Worm (Caenorhabditis elegans) whole organism, L3 larva: ENCODE data around the gene pqn-87.
"Not testable (repeated sequence)": the region's sequence is repeated elsewhere in the genome, so short reads cannot be mapped to it uniquely, and the experiment has no call there.

Experiments used
- ZK546.5 ChIP-seq: sonication (generic microtip); optimal IDR thresholded peaks from 2 replicates; lab custom pipeline; 2017; ENCODE audit warnings: missing biosample characterization, missing genetic modification characterization
- aly-2 ChIP-seq: fragments of 150-350 bp; optimal IDR thresholded peaks from 2 replicates; lab custom pipeline; 2014; ENCODE audit warnings: missing biosample characterization, missing genetic modification characterization
- ama-1 ChIP-seq: fragments of 150-350 bp; optimal IDR thresholded peaks from 2 replicates; lab custom pipeline; 2018
- ceh-16 ChIP-seq: sonication (generic microtip); optimal IDR thresholded peaks from 2 replicates; lab custom pipeline; 2017; ENCODE audit warnings: missing biosample characterization, missing genetic modification characterization
- ceh-28 ChIP-seq: fragments of 150-350 bp; optimal IDR thresholded peaks from 2 replicates; lab custom pipeline; 2014; ENCODE audit warnings: missing biosample characterization, missing genetic modification reagents, missing genetic modification characterization
- ceh-9 ChIP-seq: sonication (generic microtip); optimal IDR thresholded peaks from 2 replicates; lab custom pipeline; 2018; ENCODE audit warnings: missing biosample characterization, missing genetic modification characterization
- egl-27 ChIP-seq: sonication (generic microtip); optimal IDR thresholded peaks from 4 replicates; lab custom pipeline; 2017; ENCODE audit warnings: missing biosample characterization, missing genetic modification reagents, missing genetic modification characterization
- egl-5 ChIP-seq: fragments of 150-350 bp; optimal IDR thresholded peaks from 2 replicates; lab custom pipeline; 2017; ENCODE audit warnings: missing biosample characterization, missing genetic modification reagents, missing genetic modification characterization, inconsistent platforms
- elt-2 ChIP-seq: sonication (generic microtip); optimal IDR thresholded peaks from 2 replicates; lab custom pipeline; 2016; ENCODE audit warnings: missing genetic modification reagents, mild to moderate bottlenecking, missing genetic modification characterization, missing compliant biosample characterization
- elt-3 ChIP-seq, 3 experiments: fragments of 150-350 bp in 1 of 3; sonication (generic microtip) in 2 of 3; optimal IDR thresholded peaks; 2 replicates in 2 of 3; 4 replicates in 1 of 3; lab custom pipeline; 2014 to 2017; ENCODE audit warnings: missing biosample characterization in 3 of 3, missing genetic modification characterization in 3 of 3
- eor-1 ChIP-seq, 2 experiments: fragments of 150-350 bp; optimal IDR thresholded peaks; 2 replicates each; lab custom pipeline; 2014 to 2018; ENCODE audit warnings: missing biosample characterization in 2 of 2, missing genetic modification characterization in 2 of 2
- fkh-10 ChIP-seq: sonication (generic microtip); optimal IDR thresholded peaks from 2 replicates; lab custom pipeline; 2017; ENCODE audit warnings: missing biosample characterization, missing genetic modification reagents, missing genetic modification characterization
- fkh-2 ChIP-seq: fragments of 150-350 bp; optimal IDR thresholded peaks from 2 replicates; lab custom pipeline; 2014; ENCODE audit warnings: missing biosample characterization, missing genetic modification reagents, missing genetic modification characterization
- fos-1 ChIP-seq: fragments of 150-350 bp; optimal IDR thresholded peaks from 2 replicates; lab custom pipeline; 2014; ENCODE audit warnings: missing biosample characterization, missing genetic modification characterization
- hmg-11 ChIP-seq: sonication (generic microtip); optimal IDR thresholded peaks from 2 replicates; lab custom pipeline; 2016; ENCODE audit warnings: missing genetic modification characterization, missing compliant biosample characterization
- lin-15B ChIP-seq: fragments of 150-350 bp; optimal IDR thresholded peaks from 2 replicates; lab custom pipeline; 2014; ENCODE audit warnings: missing biosample characterization, missing genetic modification characterization
- lin-39 ChIP-seq: fragments of 150-350 bp; optimal IDR thresholded peaks from 2 replicates; lab custom pipeline; 2018; ENCODE audit warnings: missing biosample characterization, missing genetic modification reagents, missing genetic modification characterization
- lsy-12 ChIP-seq: sonication (generic microtip); optimal IDR thresholded peaks from 2 replicates; lab custom pipeline; 2016; ENCODE audit warnings: mild to moderate bottlenecking, missing genetic modification characterization, missing compliant biosample characterization
- mml-1 ChIP-seq: fragments of 150-350 bp; sonication (generic microtip); optimal IDR thresholded peaks from 3 replicates; lab custom pipeline; 2014; ENCODE audit warnings: missing biosample characterization, missing genetic modification characterization
- nfya-1 ChIP-seq: sonication (generic microtip); optimal IDR thresholded peaks from 2 replicates; lab custom pipeline; 2017; ENCODE audit warnings: missing genetic modification characterization, mild to moderate bottlenecking, missing compliant biosample characterization, antibody characterized with exemption, moderate library complexity; ENCODE audit not compliant: insufficient read depth
- nhr-11 ChIP-seq: fragments of 150-350 bp; optimal IDR thresholded peaks from 2 replicates; lab custom pipeline; 2014; ENCODE audit warnings: missing biosample characterization, missing genetic modification characterization
- nhr-237 ChIP-seq: fragments of 150-350 bp; optimal IDR thresholded peaks from 2 replicates; lab custom pipeline; 2014; ENCODE audit warnings: missing biosample characterization, missing genetic modification characterization
- nhr-28 ChIP-seq: fragments of 150-350 bp; optimal IDR thresholded peaks from 2 replicates; lab custom pipeline; 2014; ENCODE audit warnings: missing biosample characterization, missing genetic modification characterization
- nhr-67 ChIP-seq: fragments of 150-350 bp; optimal IDR thresholded peaks from 2 replicates; lab custom pipeline; 2014; ENCODE audit warnings: missing biosample characterization, missing genetic modification characterization
- nhr-76 ChIP-seq: fragments of 150-350 bp; sonication (generic microtip); optimal IDR thresholded peaks from 5 replicates; lab custom pipeline; 2014; ENCODE audit warnings: missing biosample characterization, missing genetic modification characterization
- nhr-77 ChIP-seq: fragments of 150-350 bp; optimal IDR thresholded peaks from 2 replicates; lab custom pipeline; 2014; ENCODE audit warnings: missing biosample characterization, missing genetic modification characterization
- pha-4 ChIP-seq: fragments of 150-350 bp; optimal IDR thresholded peaks from 2 replicates; lab custom pipeline; 2014; ENCODE audit warnings: missing biosample characterization, missing genetic modification reagents, missing genetic modification characterization
- sea-2 ChIP-seq: fragments of 150-350 bp; sonication (generic microtip); optimal IDR thresholded peaks from 4 replicates; lab custom pipeline; 2014; ENCODE audit warnings: missing biosample characterization, missing genetic modification reagents, missing genetic modification characterization
- snpc-4 ChIP-seq: fragments of 150-350 bp; optimal IDR thresholded peaks from 2 replicates; lab custom pipeline; 2014; ENCODE audit warnings: missing biosample characterization, missing genetic modification characterization
- tbx-2 ChIP-seq: sonication (generic microtip); optimal IDR thresholded peaks from 2 replicates; lab custom pipeline; 2016; ENCODE audit warnings: mild to moderate bottlenecking, missing genetic modification characterization, missing compliant biosample characterization
- unc-39 ChIP-seq: sonication (generic microtip); optimal IDR thresholded peaks from 4 replicates; lab custom pipeline; 2017; ENCODE audit warnings: missing biosample characterization, missing genetic modification characterization
- unc-62 ChIP-seq: fragments of 150-350 bp; sonication (generic microtip); optimal IDR thresholded peaks from 4 replicates; lab custom pipeline; 2014; ENCODE audit warnings: missing biosample characterization, missing genetic modification reagents, missing genetic modification characterization
- zag-1 ChIP-seq: fragments of 150-350 bp; optimal IDR thresholded peaks from 2 replicates; lab custom pipeline; 2014; ENCODE audit warnings: missing biosample characterization, missing genetic modification characterization
- ztf-11 ChIP-seq: fragments of 150-350 bp; optimal IDR thresholded peaks from 2 replicates; lab custom pipeline; 2014; ENCODE audit warnings: missing biosample characterization, missing genetic modification characterization

The pqn-87 gene

DNA sequence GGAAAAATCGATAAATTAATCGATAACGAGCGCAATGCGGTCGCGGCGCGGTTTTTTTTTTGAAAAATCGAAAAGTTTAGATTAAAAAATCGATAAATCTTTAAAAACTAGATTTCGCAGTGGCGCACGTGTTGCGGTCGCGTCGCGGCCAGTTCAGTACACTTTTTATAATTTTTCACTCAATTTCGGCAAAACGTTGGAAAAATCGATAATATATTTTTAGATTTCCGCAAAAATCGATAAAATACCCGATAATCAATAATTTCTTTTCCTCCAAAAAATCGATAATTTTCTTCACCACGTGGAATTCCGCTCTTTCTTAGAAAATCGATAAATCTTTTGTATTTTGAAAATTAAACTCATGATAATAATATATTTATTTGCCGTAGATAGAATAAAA is 48.4 kb downstream of the pqn-87 start:
- TF ChIP-seq ceh-28 (tag; lab: Kevin White, UChicago) (peak; percentile 94), unc-62 (no peak), nhr-11 (tag; lab: Kevin White, UChicago) (no peak)

DNA sequence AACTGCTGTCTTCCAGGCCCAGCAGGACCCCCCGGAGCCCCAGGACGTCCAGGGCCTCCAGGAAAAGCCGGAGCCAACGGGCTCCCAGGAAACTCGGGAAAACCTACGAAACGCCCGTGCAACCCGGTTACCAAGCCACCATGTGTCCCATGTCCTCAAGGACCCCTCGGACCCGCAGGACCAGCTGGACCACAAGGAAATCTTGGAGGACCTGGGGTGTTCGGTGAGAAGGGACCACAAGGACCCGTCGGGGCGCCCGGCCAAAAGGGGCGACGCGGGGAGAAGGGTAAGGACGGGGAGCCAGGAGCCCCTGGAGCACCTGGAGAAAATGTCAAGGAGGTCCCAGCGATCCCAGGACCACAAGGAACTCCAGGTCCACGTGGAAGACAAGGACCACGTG is 49.5 kb downstream of the pqn-87 start:
- TF ChIP-seq nfya-1 (tag; lab: Kevin White, UChicago) (no peak), pha-4 (tag; lab: Kevin White, UChicago) (no peak), ceh-16 (tag; lab: Kevin White, UChicago) (no peak), nhr-76 (no peak)

DNA sequence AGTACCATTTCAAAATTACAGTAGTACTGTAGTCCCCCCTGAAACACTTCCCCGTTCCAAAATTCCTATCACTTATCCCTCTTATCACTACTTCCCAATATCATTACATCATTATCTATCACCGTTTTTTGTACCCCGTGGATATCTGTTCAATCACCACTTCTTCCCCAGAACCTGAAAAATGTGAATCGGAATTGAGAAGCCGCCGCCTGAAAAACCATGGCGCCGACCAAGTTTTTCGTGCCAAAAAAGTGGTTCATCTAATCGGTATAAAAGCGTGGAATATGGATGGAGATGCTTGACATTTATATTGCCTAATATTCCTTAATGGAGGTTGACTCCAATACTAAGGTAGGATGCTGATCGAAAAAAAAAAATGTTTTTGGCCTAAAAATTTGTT is 52.6 kb downstream of the pqn-87 start, which contains the start of gene rol-1:
Gene rol-1, plus strand, starts transcription at position 301 of the 400 bp plus-strand sequence.
- TF ChIP-seq zag-1 (tag; lab: Kevin White, UChicago), result no peak
- no peak for TF ChIP-seq fkh-2 (tag; lab: Kevin White, UChicago)
- TF ChIP-seq tbx-2 (tag; lab: Kevin White, UChicago), result no peak
- no peak for TF ChIP-seq ama-1 (lab: Kevin White, UChicago)
- TF ChIP-seq nhr-67 (tag; lab: Kevin White, UChicago), result no peak
- TF ChIP-seq sea-2 (GFP tag; lab: Kevin White, UChicago), result no peak
- no peak for TF ChIP-seq pha-4 (tag; lab: Kevin White, UChicago)
- no peak for TF ChIP-seq aly-2 (tag; lab: Kevin White, UChicago)
- no peak for TF ChIP-seq fkh-10
- TF ChIP-seq nhr-28 (tag; lab: Kevin White, UChicago), result no peak
- no peak for TF ChIP-seq ztf-11 (tag; lab: Kevin White, UChicago)
- TF ChIP-seq unc-39, result no peak
- TF ChIP-seq unc-62, result no peak
- TF ChIP-seq ZK546.5 (tag; lab: Kevin White, UChicago), result no peak
- TF ChIP-seq lsy-12, result no peak
- TF ChIP-seq nfya-1 (tag; lab: Kevin White, UChicago), result no peak
- no peak for TF ChIP-seq egl-27 (tag; lab: Kevin White, UChicago)
- TF ChIP-seq nhr-237, result no peak
- TF ChIP-seq lin-39 (tag; lab: Kevin White, UChicago), result no peak
- no peak for TF ChIP-seq mml-1

DNA sequence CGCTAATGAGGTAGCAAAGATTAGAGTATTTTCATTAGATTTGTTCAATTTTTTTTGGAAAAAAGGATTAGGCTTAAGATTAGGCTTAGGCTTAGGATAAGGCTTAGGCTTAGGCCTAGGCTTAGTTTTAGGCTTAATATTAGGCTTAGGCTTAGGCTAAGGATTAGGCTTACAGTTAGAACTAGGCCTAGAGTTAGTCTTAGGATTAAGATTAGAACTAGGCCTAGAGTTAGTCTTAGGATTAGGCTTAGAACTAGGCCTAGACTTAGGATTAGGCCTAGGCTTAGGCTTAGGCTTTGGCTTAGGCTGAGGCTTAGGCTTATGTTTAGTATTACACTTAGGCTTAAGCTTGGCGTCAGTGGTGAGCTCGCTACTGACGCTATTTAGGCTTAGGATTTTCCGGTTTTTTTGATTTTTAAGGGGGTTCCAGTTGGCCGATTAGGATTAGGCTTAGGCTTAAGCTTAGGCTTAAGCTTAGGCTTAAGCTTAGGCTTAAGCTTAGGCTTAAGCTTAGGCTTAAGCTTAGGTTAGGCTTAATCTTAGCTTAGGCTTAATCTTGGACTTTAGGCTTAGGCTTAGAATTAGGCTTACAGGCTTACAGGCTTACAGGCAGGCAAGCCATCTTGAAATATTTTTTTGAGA is 55.3 kb downstream of the pqn-87 start:
- TF ChIP-seq unc-39 (no peak), ceh-9 (tag; lab: Kevin White, UChicago) (no peak), egl-5 (no peak), elt-3 (tag; optimal IDR thresholded peaks at IDR 0.05; lab: Kevin White, UChicago) (no peak), nhr-77 (no peak), elt-2 (tag; lab: Kevin White, UChicago) (no peak), pha-4 (tag; lab: Kevin White, UChicago) (no peak), unc-62 (no peak), fos-1 (tag; lab: Kevin White, UChicago) (no peak)

DNA sequence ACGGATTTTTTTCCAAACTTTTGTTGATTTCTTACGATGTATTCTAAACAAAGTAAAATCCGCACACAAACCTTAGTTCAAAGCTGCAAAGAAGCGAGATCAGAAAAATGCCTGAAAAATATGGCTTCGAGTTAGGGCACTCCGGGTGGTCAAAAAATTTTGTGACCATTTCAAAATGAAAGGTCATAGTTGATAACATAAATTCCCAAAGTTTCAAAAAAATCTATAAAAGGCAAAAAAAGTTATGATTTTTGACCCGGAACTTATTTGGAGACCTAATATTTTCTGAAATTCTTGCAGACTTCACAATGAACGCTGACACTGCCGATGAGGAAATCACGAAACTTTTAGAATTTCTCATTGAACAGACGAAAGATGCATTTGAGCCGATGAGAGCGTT is 60.3 kb downstream of the pqn-87 start, which contains the start of gene Y57A10A.8:
Gene Y57A10A.8, plus strand, starts transcription at position 301 of the 400 bp plus-strand sequence.
- TF ChIP-seq snpc-4 (tag; lab: Kevin White, UChicago); nfya-1 (tag; lab: Kevin White, UChicago); elt-3 (tag; optimal IDR thresholded peaks at IDR 0.05; lab: Kevin White, UChicago): not testable (repeated sequence)

DNA sequence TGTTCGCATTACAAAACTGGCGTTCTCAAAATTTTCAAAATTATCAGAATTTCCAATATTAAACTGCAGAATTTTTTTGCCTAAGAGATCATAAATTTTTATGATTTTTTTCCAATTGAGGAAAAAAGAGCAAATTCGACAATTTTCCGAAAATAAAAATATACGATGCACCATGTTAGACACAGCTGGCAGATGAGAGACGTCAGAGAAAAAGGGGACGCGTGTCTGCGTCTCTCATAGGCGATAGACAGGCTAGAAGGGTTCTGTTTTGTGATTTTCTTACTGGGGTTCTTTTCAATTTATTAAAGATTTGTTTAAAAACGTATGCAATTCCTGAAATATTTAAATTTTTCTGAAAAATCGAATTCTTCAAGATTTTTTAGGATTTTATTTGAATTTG is 61.9 kb downstream of the pqn-87 start:
- TF ChIP-seq egl-5 (no peak), fos-1 (tag; lab: Kevin White, UChicago) (no peak), hmg-11 (peak; percentile 81), eor-1 (tag; optimal IDR thresholded peaks at IDR 0.05; lab: Kevin White, UChicago) (no peak), lin-15B (tag; lab: Kevin White, UChicago) (no peak)
